Fruit fly (Drosophila melanogaster) whole organism, adult: ENCODE measurements around the gene CG2006.

Experiments used
- CG11617 ChIP-seq: fragments of 200-800 bp; sonication (Bioruptor generic); optimal IDR thresholded peaks from 2 replicates; lab custom pipeline; 2017; ENCODE audit warnings: mild to moderate bottlenecking, missing biosample characterization, missing genetic modification reagents, missing genetic modification characterization
- CG12768 ChIP-seq: fragments of 200-800 bp; sonication (Bioruptor generic); optimal IDR thresholded peaks from 2 replicates; lab custom pipeline; 2017; ENCODE audit warnings: missing biosample characterization, missing genetic modification characterization, mild to moderate bottlenecking, moderate library complexity, missing genetic modification reagents
- CG14711 ChIP-seq: fragments of 200-800 bp; sonication (Bioruptor generic); optimal IDR thresholded peaks from 2 replicates; lab custom pipeline; 2018; ENCODE audit warnings: missing biosample characterization, mild to moderate bottlenecking, missing genetic modification characterization, moderate library complexity
- CG1620 ChIP-seq: fragments of 200-800 bp; sonication (Bioruptor generic); optimal IDR thresholded peaks from 2 replicates; lab custom pipeline; 2016; ENCODE audit warnings: missing biosample characterization, missing genetic modification characterization
- CG33017 ChIP-seq: fragments of 200-800 bp; sonication (Bioruptor generic); optimal IDR thresholded peaks from 2 replicates; lab custom pipeline; 2018; ENCODE audit warnings: missing biosample characterization, mild to moderate bottlenecking, missing genetic modification characterization, moderate library complexity
- CG5204 ChIP-seq: fragments of 200-800 bp; sonication (Bioruptor generic); optimal IDR thresholded peaks from 2 replicates; lab custom pipeline; 2016; ENCODE audit warnings: missing biosample characterization, missing genetic modification characterization
- CG7045 ChIP-seq: fragments of 200-800 bp; sonication (Bioruptor generic); optimal IDR thresholded peaks from 2 replicates; lab custom pipeline; 2017; ENCODE audit warnings: missing biosample characterization, mild to moderate bottlenecking, missing genetic modification characterization
- CG7101 ChIP-seq: fragments of 200-800 bp; sonication (Bioruptor generic); optimal IDR thresholded peaks from 2 replicates; lab custom pipeline; 2018; ENCODE audit warnings: missing biosample characterization, mild to moderate bottlenecking, missing genetic modification characterization, moderate library complexity
- Clk ChIP-seq: fragments of 200-800 bp; sonication (Bioruptor generic); optimal IDR thresholded peaks from 2 replicates; lab custom pipeline; 2017; ENCODE audit warnings: missing biosample characterization, missing genetic modification characterization
- Crg-1 ChIP-seq: fragments of 200-800 bp; sonication (Bioruptor generic); optimal IDR thresholded peaks from 2 replicates; lab custom pipeline; 2016; ENCODE audit warnings: missing biosample characterization, missing genetic modification characterization
- Hr96 ChIP-seq: fragments of 200-800 bp; sonication (Bioruptor generic); optimal IDR thresholded peaks from 2 replicates; lab custom pipeline; 2016; ENCODE audit warnings: missing biosample characterization, missing genetic modification characterization
- Mnt ChIP-seq: fragments of 200-800 bp; sonication (Bioruptor generic); optimal IDR thresholded peaks from 2 replicates; lab custom pipeline; 2016; ENCODE audit warnings: missing biosample characterization, mild to moderate bottlenecking, missing genetic modification characterization
- bab1 ChIP-seq: fragments of 200-800 bp; sonication (Bioruptor generic); optimal IDR thresholded peaks from 3 replicates; lab custom pipeline; 2019; ENCODE audit warnings: missing biosample characterization, mild to moderate bottlenecking, missing genetic modification characterization, moderate library complexity
- cic ChIP-seq: fragments of 200-800 bp; sonication (Bioruptor generic); optimal IDR thresholded peaks from 2 replicates; lab custom pipeline; 2017; ENCODE audit warnings: missing biosample characterization, mild to moderate bottlenecking, missing genetic modification characterization, moderate library complexity
- cnc ChIP-seq, 2 experiments: fragments of >200 bp; optimal IDR thresholded peaks; 2 replicates each; lab custom pipeline; 2017
- kay ChIP-seq: fragments of 200-800 bp; sonication (Bioruptor generic); peaks from one replicate; lab custom pipeline; 2016; ENCODE audit warnings: missing biosample characterization, missing genetic modification characterization, borderline replicate concordance
- ovo ChIP-seq: fragments of 200-800 bp; sonication (Bioruptor generic); optimal IDR thresholded peaks from 2 replicates; lab custom pipeline; 2016; ENCODE audit warnings: missing biosample characterization, missing genetic modification characterization
- pad ChIP-seq: fragments of 200-800 bp; sonication (Bioruptor generic); optimal IDR thresholded peaks from 3 replicates; lab custom pipeline; 2017; ENCODE audit warnings: missing biosample characterization, missing genetic modification characterization, mild to moderate bottlenecking, moderate library complexity, missing genetic modification reagents
- tj ChIP-seq: fragments of 200-800 bp; sonication (Bioruptor generic); optimal IDR thresholded peaks from 3 replicates; lab custom pipeline; 2017; ENCODE audit warnings: missing biosample characterization, mild to moderate bottlenecking, missing genetic modification characterization, moderate library complexity
- toe ChIP-seq: fragments of 200-800 bp; sonication (Bioruptor generic); optimal IDR thresholded peaks from 2 replicates; lab custom pipeline; 2016; ENCODE audit warnings: missing biosample characterization, missing genetic modification characterization

The CG2006 gene

DNA sequence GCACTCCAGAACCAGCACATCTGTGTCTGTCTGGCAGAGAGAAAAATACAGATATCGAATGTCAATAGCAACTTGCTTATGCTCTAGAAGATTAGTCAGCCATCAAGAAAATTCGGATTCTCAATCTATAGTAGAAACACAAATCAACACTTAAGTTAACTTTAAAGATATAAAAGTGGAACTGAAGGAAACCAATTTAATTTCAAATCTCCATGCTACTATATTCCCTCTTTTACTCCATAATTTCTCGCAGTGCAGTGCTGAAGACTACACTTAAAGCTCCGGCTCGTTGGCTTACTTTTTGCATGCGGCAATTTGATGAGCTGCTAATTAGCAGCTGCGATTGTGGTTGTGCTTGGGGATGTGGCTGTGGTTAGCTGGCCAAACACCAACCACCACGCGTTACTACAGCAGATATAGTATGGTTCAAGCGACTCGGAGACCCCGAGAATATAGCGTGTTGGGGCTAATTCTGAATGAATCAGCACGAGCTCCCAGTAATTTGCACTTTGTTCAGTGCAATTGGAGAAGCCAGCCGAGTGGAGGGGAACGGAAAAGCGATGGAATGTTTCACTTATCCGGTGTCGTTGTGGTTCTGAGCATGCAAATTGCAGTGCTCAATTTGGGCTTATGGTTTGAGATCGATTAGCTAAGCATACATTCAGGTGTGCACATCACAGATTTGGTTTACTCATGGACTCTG is 28.9 kb upstream of the CG2006 start:
- TF ChIP-seq tj (peak; percentile 59), bab1 (GFP tag; lab: Kevin White, UChicago) (peak; percentile 30), kay (peak; percentile 5), CG12768 (GFP tag; lab: Kevin White, UChicago) (peak; percentile 44), cnc (optimal IDR thresholded peaks at IDR 0.05; lab: Kevin White, UChicago) (no peak)

dm6 chr3R:29461069-29461468 is 28.2 kb upstream of the CG2006 start:
- TF ChIP-seq CG11617 (GFP tag; lab: Kevin White, UChicago) (no peak), Crg-1 (GFP tag; lab: Kevin White, UChicago) (no peak), bab1 (GFP tag; lab: Kevin White, UChicago) (no peak), ovo (GFP tag; lab: Kevin White, UChicago) (no peak), cic (GFP tag; lab: Kevin White, UChicago) (no peak), CG12768 (GFP tag; lab: Kevin White, UChicago) (no peak), Hr96 (GFP tag; lab: Kevin White, UChicago) (no peak), Clk (GFP tag; lab: Kevin White, UChicago) (no peak)

DNA sequence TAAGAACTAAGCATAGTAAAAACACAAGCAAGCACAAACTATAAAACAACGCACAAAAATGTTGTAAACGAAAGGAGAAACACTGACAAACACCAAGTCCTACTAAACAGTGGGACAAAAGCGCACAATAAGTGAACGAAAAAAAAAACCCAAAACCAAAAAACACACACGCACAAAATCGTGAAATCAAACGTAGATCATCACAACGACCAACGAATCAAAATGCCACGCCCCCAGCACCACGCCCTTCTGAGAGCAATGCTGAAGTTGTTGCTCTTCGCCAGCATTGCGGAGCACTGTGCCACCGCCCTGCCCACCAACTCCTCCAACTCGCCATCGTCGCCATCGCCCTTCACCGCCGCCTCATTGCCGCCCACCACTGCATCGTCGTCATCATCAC is 27.4 kb upstream of the CG2006 start:
- TF ChIP-seq CG12768 (GFP tag; lab: Kevin White, UChicago) (no peak), CG14711 (tag; lab: Kevin White, UChicago) (no peak), CG5204 (no peak), CG1620 (GFP tag; lab: Kevin White, UChicago) (no peak), Crg-1 (GFP tag; lab: Kevin White, UChicago) (no peak), pad (GFP tag; lab: Kevin White, UChicago) (no peak), Clk (GFP tag; lab: Kevin White, UChicago) (no peak), kay (no peak), CG7101 (tag; lab: Kevin White, UChicago) (no peak), CG33017 (tag; lab: Kevin White, UChicago) (no peak), Hr96 (GFP tag; lab: Kevin White, UChicago) (no peak), CG11617 (GFP tag; lab: Kevin White, UChicago) (no peak), ovo (GFP tag; lab: Kevin White, UChicago) (no peak), cnc (optimal IDR thresholded peaks at IDR 0.05; lab: Kevin White, UChicago) (no peak), bab1 (GFP tag; lab: Kevin White, UChicago) (no peak), CG7045 (no peak)

DNA sequence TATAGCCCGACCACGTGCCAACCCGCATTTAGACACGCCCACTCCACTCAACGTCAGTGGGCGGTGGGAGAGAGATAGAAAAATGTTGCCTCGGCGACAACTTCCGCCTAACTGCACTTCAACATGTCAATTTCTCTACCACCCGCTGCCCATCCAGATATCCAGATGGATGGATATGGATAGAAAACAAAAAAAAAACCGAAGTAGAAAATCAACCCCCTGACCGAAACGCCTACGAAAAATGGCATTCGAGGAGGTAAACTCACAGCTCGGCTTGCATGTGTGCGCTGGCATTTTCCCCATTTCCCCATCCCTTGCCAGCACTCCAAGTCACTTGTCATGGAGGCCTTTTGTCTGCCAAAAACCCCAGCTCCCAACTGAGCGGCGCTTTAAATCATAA is 22.5 kb upstream of the CG2006 start:
- no peak for TF ChIP-seq Hr96 (GFP tag; lab: Kevin White, UChicago)
- TF ChIP-seq CG33017 (tag; lab: Kevin White, UChicago): no peak
- TF ChIP-seq toe (GFP tag; lab: Kevin White, UChicago): no peak
- TF ChIP-seq Clk (GFP tag; lab: Kevin White, UChicago): no peak
- TF ChIP-seq bab1 (GFP tag; lab: Kevin White, UChicago): no peak
- TF ChIP-seq pad (GFP tag; lab: Kevin White, UChicago): no peak
- no peak for TF ChIP-seq Mnt
- no peak for TF ChIP-seq cnc (optimal IDR thresholded peaks at IDR 0.05; lab: Kevin White, UChicago)
- TF ChIP-seq CG7101 (tag; lab: Kevin White, UChicago): no peak
- TF ChIP-seq CG7045: no peak
- TF ChIP-seq CG1620 (GFP tag; lab: Kevin White, UChicago): no peak
- no peak for TF ChIP-seq CG11617 (GFP tag; lab: Kevin White, UChicago)
- no peak for TF ChIP-seq CG14711 (tag; lab: Kevin White, UChicago)
- no peak for TF ChIP-seq ovo (GFP tag; lab: Kevin White, UChicago)
- TF ChIP-seq CG12768 (GFP tag; lab: Kevin White, UChicago): no peak
- no peak for TF ChIP-seq cic (GFP tag; lab: Kevin White, UChicago)

DNA sequence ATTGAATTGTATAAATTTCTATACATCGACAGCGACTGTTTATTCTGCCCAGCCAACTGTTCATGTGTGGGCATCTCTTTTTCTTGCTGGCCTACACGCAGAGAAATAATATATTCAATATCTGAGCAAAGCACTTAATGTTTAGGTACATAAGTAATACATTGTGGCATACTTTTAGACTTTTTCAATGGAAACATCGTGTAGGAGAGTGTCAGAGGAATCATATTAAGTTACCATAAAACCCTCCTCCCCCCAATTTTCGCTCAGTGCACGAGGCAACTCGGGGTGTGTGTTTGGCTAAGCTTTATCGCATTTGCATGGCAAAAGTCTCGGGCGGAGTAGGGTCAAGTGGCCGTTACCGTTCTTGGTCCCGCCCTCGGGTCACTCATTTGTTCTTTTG is 19.1 kb upstream of the CG2006 start:
- TF ChIP-seq CG33017 (tag; lab: Kevin White, UChicago): no peak
- TF ChIP-seq CG1620 (GFP tag; lab: Kevin White, UChicago): no peak
- no peak for TF ChIP-seq Hr96 (GFP tag; lab: Kevin White, UChicago)
- no peak for TF ChIP-seq toe (GFP tag; lab: Kevin White, UChicago)
- TF ChIP-seq tj: no peak

DNA sequence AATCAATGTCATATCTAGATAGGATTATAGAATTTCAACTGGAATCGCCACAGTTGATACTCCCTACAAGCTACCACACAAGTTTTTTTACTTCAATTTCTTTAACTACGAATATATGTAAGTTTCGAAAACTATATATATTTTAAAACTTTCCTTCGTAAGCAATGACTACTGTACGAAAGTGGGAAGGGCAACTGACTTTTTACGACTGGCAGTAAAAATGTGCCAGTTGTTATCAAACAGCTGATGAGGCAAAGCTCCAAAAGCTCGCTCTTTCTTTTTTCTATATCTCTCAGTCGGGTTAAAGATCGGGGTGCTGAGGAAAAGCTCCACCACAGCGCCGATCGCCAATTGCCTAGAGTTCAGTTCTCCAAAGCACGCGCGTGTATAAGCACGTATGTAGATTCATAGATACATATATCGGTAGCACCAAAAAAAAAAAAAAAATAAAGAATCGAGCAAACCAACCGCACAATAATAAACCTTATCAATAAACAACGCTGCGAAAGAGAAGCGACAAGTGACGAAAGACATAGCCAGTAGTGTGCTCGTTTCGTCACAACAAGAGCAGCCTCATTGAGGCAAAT is 10.2 kb upstream of the CG2006 start:
- TF ChIP-seq CG11617 (GFP tag; lab: Kevin White, UChicago) (peak; percentile 76), toe (GFP tag; lab: Kevin White, UChicago) (peak; percentile 50), Hr96 (GFP tag; lab: Kevin White, UChicago) (peak; percentile 71), CG14711 (tag; lab: Kevin White, UChicago) (peak; percentile 76), tj (peak; percentile 90), ovo (GFP tag; lab: Kevin White, UChicago) (peak; percentile 41), CG33017 (tag; lab: Kevin White, UChicago) (peak; percentile 83), CG12768 (GFP tag; lab: Kevin White, UChicago) (peak; percentile 73), bab1 (GFP tag; lab: Kevin White, UChicago) (peak; percentile 82), CG5204 (peak; percentile 79), Crg-1 (GFP tag; lab: Kevin White, UChicago) (no peak), Mnt (peak; percentile 89), cic (GFP tag; lab: Kevin White, UChicago) (peak; percentile 81), kay (peak; percentile 81), Clk (GFP tag; lab: Kevin White, UChicago) (no peak), CG1620 (GFP tag; lab: Kevin White, UChicago) (no peak), pad (GFP tag; lab: Kevin White, UChicago) (peak; percentile 52), CG7101 (tag; lab: Kevin White, UChicago) (peak; percentile 81), cnc (optimal IDR thresholded peaks at IDR 0.05; lab: Kevin White, UChicago) (peak in 1 of 2 experiments; percentile 3), CG7045 (peak; percentile 85)
